Worm (Caenorhabditis elegans) whole organism, midembryonic: Measurements from ENCODE around the gene hrpk-2.

Experiments used
- T22C8.4 ChIP-seq: fragments of 200-800 bp; sonication (Bioruptor generic); IDR thresholded peaks from 2 replicates; pipeline ENCODE4 v1.3.6; 2022; ENCODE audit warnings: missing genetic modification characterization, missing compliant biosample characterization
- cog-1 ChIP-seq: sonication (generic microtip); optimal IDR thresholded peaks from 2 replicates; lab custom pipeline; 2016; ENCODE audit warnings: missing genetic modification characterization, missing compliant biosample characterization
- flt-1 ChIP-seq: fragments of 200-800 bp; sonication (Bioruptor generic); IDR thresholded peaks from 2 replicates; pipeline ENCODE4 v1.3.6; 2022; ENCODE audit warnings: missing genetic modification characterization, missing compliant biosample characterization
- klf-2 ChIP-seq: fragments of 200-800 bp; sonication (Bioruptor generic); conservative IDR thresholded peaks from 2 replicates; pipeline ENCODE4 v1.3.6; 2022; ENCODE audit warnings: missing genetic modification reagents, missing genetic modification characterization, missing compliant biosample characterization
- med-1 ChIP-seq: sonication (generic microtip); optimal IDR thresholded peaks from 2 replicates; lab custom pipeline; 2017; ENCODE audit warnings: missing genetic modification characterization, mild to moderate bottlenecking, missing compliant biosample characterization, antibody characterized with exemption, missing genetic modification reagents; ENCODE audit not compliant: insufficient read depth
- ref-1 ChIP-seq: fragments of 200-800 bp; sonication (Bioruptor generic); conservative IDR thresholded peaks from 2 replicates; pipeline ENCODE4 v1.3.6; 2022; ENCODE audit warnings: missing genetic modification reagents, missing genetic modification characterization, missing compliant biosample characterization
- tab-1 ChIP-seq: fragments of 200-800 bp; sonication (Bioruptor generic); IDR thresholded peaks from 2 replicates; pipeline ENCODE4 v1.3.6; 2022; ENCODE audit warnings: missing genetic modification characterization, missing compliant biosample characterization
- ztf-23 ChIP-seq: fragments of 200-800 bp; sonication (Bioruptor generic); IDR thresholded peaks from 2 replicates; pipeline ENCODE4 v1.3.6; 2022; ENCODE audit warnings: missing genetic modification reagents, missing genetic modification characterization, missing compliant biosample characterization
- ztf-29 ChIP-seq: fragments of 200-800 bp; sonication (Bioruptor generic); IDR thresholded peaks from 2 replicates; pipeline ENCODE4 v1.3.6; 2022; ENCODE audit warnings: missing genetic modification reagents, missing genetic modification characterization, missing compliant biosample characterization

The hrpk-2 gene

ce11 chrIII:7986585-7987171 lies at the start of gene hrpk-2:
hrpk-2 (plus strand) TSS chrIII:7987121.
- no peak for TF ChIP-seq ref-1 (GFP tag; lab: Robert Waterston, UW)
- TF ChIP-seq T22C8.4 (GFP tag; lab: Robert Waterston, UW): no peak
- TF ChIP-seq ztf-23: no peak
- TF ChIP-seq klf-2: no peak
- TF ChIP-seq flt-1 (GFP tag; lab: Robert Waterston, UW): no peak
- no peak for TF ChIP-seq cog-1 (tag; lab: Kevin White, UChicago)
- TF ChIP-seq tab-1 (GFP tag; lab: Robert Waterston, UW): no peak
- TF ChIP-seq med-1 (GFP tag; lab: Kevin White, UChicago): no peak
- no peak for TF ChIP-seq ztf-29 (GFP tag; lab: Robert Waterston, UW)

- TF ChIP-seq ref-1 (GFP tag; lab: Robert Waterston, UW) (no peak), klf-2 (no peak), cog-1 (tag; lab: Kevin White, UChicago) (no peak), ztf-29 (GFP tag; lab: Robert Waterston, UW) (no peak), T22C8.4 (GFP tag; lab: Robert Waterston, UW) (no peak), tab-1 (GFP tag; lab: Robert Waterston, UW) (no peak), ztf-23 (no peak), med-1 (GFP tag; lab: Kevin White, UChicago) (no peak), flt-1 (GFP tag; lab: Robert Waterston, UW) (no peak)
Measured at ce11 chrIII:7937548-7937947, 49.4 kb upstream of the hrpk-2 start, which contains the start of gene C29E4.10. C29E4.10 (plus strand) TSS chrIII:7937848.

- TF ChIP-seq ref-1 (GFP tag; lab: Robert Waterston, UW) (no peak), T22C8.4 (GFP tag; lab: Robert Waterston, UW) (no peak), tab-1 (GFP tag; lab: Robert Waterston, UW) (no peak), cog-1 (tag; lab: Kevin White, UChicago) (no peak), klf-2 (no peak), flt-1 (GFP tag; lab: Robert Waterston, UW) (no peak), med-1 (GFP tag; lab: Kevin White, UChicago) (no peak), ztf-29 (GFP tag; lab: Robert Waterston, UW) (no peak), ztf-23 (no peak)
Measured at ce11 chrIII:7940819-7941218, 46.1 kb upstream of the hrpk-2 start, which contains the start of gene C29E4.12. C29E4.12 (plus strand) TSS chrIII:7941151.

- TF ChIP-seq cog-1 (tag; lab: Kevin White, UChicago) (no peak), ztf-29 (GFP tag; lab: Robert Waterston, UW) (no peak), tab-1 (GFP tag; lab: Robert Waterston, UW) (no peak), ref-1 (GFP tag; lab: Robert Waterston, UW) (no peak), ztf-23 (no peak), med-1 (GFP tag; lab: Kevin White, UChicago) (no peak), klf-2 (no peak), T22C8.4 (GFP tag; lab: Robert Waterston, UW) (no peak), flt-1 (GFP tag; lab: Robert Waterston, UW) (no peak)
Measured at ce11 chrIII:7941417-7941816, 45.5 kb upstream of the hrpk-2 start, which contains the start of gene kle-2. kle-2 (plus strand) TSS chrIII:7941717.

- TF ChIP-seq cog-1 (tag; lab: Kevin White, UChicago): no peak
- no peak for TF ChIP-seq klf-2
- no peak for TF ChIP-seq ztf-23
- TF ChIP-seq flt-1 (GFP tag; lab: Robert Waterston, UW): no peak
Measured at ce11 chrIII:7946968-7947491, 39.9 kb upstream of the hrpk-2 start, which contains the start of gene gsto-1. gsto-1 (minus strand) TSS chrIII:7947018.

ce11 chrIII:7947677-7948076 lies 39.2 kb upstream of the hrpk-2 start:
- no peak for TF ChIP-seq ref-1 (GFP tag; lab: Robert Waterston, UW)
- no peak for TF ChIP-seq ztf-29 (GFP tag; lab: Robert Waterston, UW)
- TF ChIP-seq T22C8.4 (GFP tag; lab: Robert Waterston, UW): no peak
- TF ChIP-seq med-1 (GFP tag; lab: Kevin White, UChicago): no peak
- TF ChIP-seq flt-1 (GFP tag; lab: Robert Waterston, UW): no peak
- no peak for TF ChIP-seq cog-1 (tag; lab: Kevin White, UChicago)
- no peak for TF ChIP-seq klf-2
- TF ChIP-seq tab-1 (GFP tag; lab: Robert Waterston, UW): no peak
- TF ChIP-seq ztf-23: no peak

- TF ChIP-seq klf-2 (no peak), cog-1 (tag; lab: Kevin White, UChicago) (no peak), ztf-29 (GFP tag; lab: Robert Waterston, UW) (no peak), ref-1 (GFP tag; lab: Robert Waterston, UW) (no peak), tab-1 (GFP tag; lab: Robert Waterston, UW) (no peak), flt-1 (GFP tag; lab: Robert Waterston, UW) (no peak), med-1 (GFP tag; lab: Kevin White, UChicago) (no peak), ztf-23 (no peak), T22C8.4 (GFP tag; lab: Robert Waterston, UW) (no peak)
Measured at ce11 chrIII:7948802-7949201, 38.1 kb upstream of the hrpk-2 start, which contains the start of gene col-90. col-90 (plus strand) TSS chrIII:7948838.

ce11 chrIII:7950447-7950846 lies 36.5 kb upstream of the hrpk-2 start:
- TF ChIP-seq ztf-23 (no peak), flt-1 (GFP tag; lab: Robert Waterston, UW) (no peak), ref-1 (GFP tag; lab: Robert Waterston, UW) (no peak)

- TF ChIP-seq klf-2: no peak
- no peak for TF ChIP-seq flt-1 (GFP tag; lab: Robert Waterston, UW)
- no peak for TF ChIP-seq med-1 (GFP tag; lab: Kevin White, UChicago)
- no peak for TF ChIP-seq ztf-29 (GFP tag; lab: Robert Waterston, UW)
- TF ChIP-seq ztf-23: no peak
- no peak for TF ChIP-seq T22C8.4 (GFP tag; lab: Robert Waterston, UW)
- TF ChIP-seq tab-1 (GFP tag; lab: Robert Waterston, UW): no peak
- TF ChIP-seq ref-1 (GFP tag; lab: Robert Waterston, UW): no peak
- no peak for TF ChIP-seq cog-1 (tag; lab: Kevin White, UChicago)
Measured at ce11 chrIII:7952077-7952765, 34.7 kb upstream of the hrpk-2 start, which contains the start of gene C29E4.15. C29E4.15 (plus strand) TSS chrIII:7952623.
